Fruit fly (Drosophila melanogaster): ENCODE measurements around the gene CG13950.

Gene CG13950

dm6 chr2L:845341-846004 is 14.5 kb upstream of the CG13950 start (continued):
- TF ChIP-seq vnd (GFP tag; IDR thresholded peaks at IDR 0.05; ENCODE audit: partially characterized antibody) (no peak), Hr78 (GFP tag; optimal IDR thresholded peaks at IDR 0.05) (peak in 1 of 2 experiments; percentile 26), Eip74EF (GFP tag; optimal IDR thresholded peaks at IDR 0.05) (peak in 1 of 2 experiments; percentile 82), Sin3A (optimal IDR thresholded peaks at IDR 0.05) (no peak), gcm2 (GFP tag; optimal IDR thresholded peaks at IDR 0.05) (peak; percentile 78), schlank (tag; optimal IDR thresholded peaks at IDR 0.05) (peak; percentile 79), zen (tag; optimal IDR thresholded peaks at IDR 0.05) (peak; percentile 28), CG17328 (GFP tag; IDR thresholded peaks at IDR 0.05) (peak; percentile 84), Lim3 (GFP tag; IDR thresholded peaks at IDR 0.05) (peak; percentile 66), fru (optimal IDR thresholded peaks at IDR 0.05) (no peak), CG18599 (GFP tag; optimal IDR thresholded peaks at IDR 0.05) (peak; percentile 91), GATAe (GFP tag; conservative IDR thresholded peaks at IDR 0.05) (0 out of 2 replicates have a peak, but pooled peaks have one; percentile 23), CG4707 (GFP tag; optimal IDR thresholded peaks at IDR 0.05) (peak; percentile 75), Ada2b (GFP tag; IDR thresholded peaks at IDR 0.05) (peak; percentile 88), cwo (GFP tag; optimal IDR thresholded peaks at IDR 0.05) (peak; percentile 83), Camta (GFP tag; optimal IDR thresholded peaks at IDR 0.05) (peak; percentile 81), CG11695 (GFP tag; IDR thresholded peaks at IDR 0.05) (peak; percentile 83), pita (GFP tag; optimal IDR thresholded peaks at IDR 0.05) (no peak), CG7987 (GFP tag; optimal IDR thresholded peaks at IDR 0.05) (peak; percentile 52), Six4 (GFP tag; optimal IDR thresholded peaks at IDR 0.05) (peak; percentile 80), bigmax (GFP tag; optimal IDR thresholded peaks at IDR 0.05) (no peak), CG18011 (GFP tag; optimal IDR thresholded peaks at IDR 0.05) (peak; percentile 68), dm (GFP tag; optimal IDR thresholded peaks at IDR 0.05) (peak; percentile 80), Fer2 (tag; optimal IDR thresholded peaks at IDR 0.05) (peak; percentile 65), fd64A (GFP tag; optimal IDR thresholded peaks at IDR 0.05) (peak; percentile 63), E2f2 (GFP tag; IDR thresholded peaks at IDR 0.05) (peak; percentile 69), CG4282 (GFP tag; optimal IDR thresholded peaks at IDR 0.05) (peak; percentile 21), eyg (GFP tag; optimal IDR thresholded peaks at IDR 0.05) (peak; percentile 68), pho (GFP tag; optimal IDR thresholded peaks at IDR 0.05) (peak; percentile 85), Fer3 (tag; optimal IDR thresholded peaks at IDR 0.05) (peak; percentile 91), ci (GFP tag; IDR thresholded peaks at IDR 0.05) (peak; percentile 97), CG16815 (GFP tag; optimal IDR thresholded peaks at IDR 0.05) (peak; percentile 56), sisA (GFP tag; IDR thresholded peaks at IDR 0.05) (peak; percentile 89), zfh2 (GFP tag; optimal IDR thresholded peaks at IDR 0.05) (peak; percentile 85), inv (GFP tag; IDR thresholded peaks at IDR 0.05; ENCODE audit: partially characterized antibody) (no peak), Spps (tag; optimal IDR thresholded peaks at IDR 0.05) (peak; percentile 6), Vsx1 (GFP tag; optimal IDR thresholded peaks at IDR 0.05) (peak; percentile 66), esg (GFP tag; conservative IDR thresholded peaks at IDR 0.05) (peak; percentile 82), HmgZ (tag; optimal IDR thresholded peaks at IDR 0.05) (peak; percentile 83), wor (GFP tag; IDR thresholded peaks at IDR 0.05) (peak; percentile 82), Oaz (GFP tag; IDR thresholded peaks at IDR 0.05) (peak; percentile 75), CG14014 (GFP tag; IDR thresholded peaks at IDR 0.05) (peak; percentile 90), Ssrp (tag; optimal IDR thresholded peaks at IDR 0.05) (peak; percentile 80), CG9727 (GFP tag; optimal IDR thresholded peaks at IDR 0.05) (peak; percentile 66), CG17802 (tag; optimal IDR thresholded peaks at IDR 0.05) (peak; percentile 69), CG8281 (tag; optimal IDR thresholded peaks at IDR 0.05) (peak; percentile 70), CG18262 (tag; optimal IDR thresholded peaks at IDR 0.05) (peak; percentile 80), CG3726 (GFP tag; IDR thresholded peaks at IDR 0.05) (peak; percentile 67; the same call in 2 of the 3 replicates), CG12236 (GFP tag; optimal IDR thresholded peaks at IDR 0.05) (peak; percentile 60)

All from whole organism, embryonic.